Fruit fly (Drosophila melanogaster) Kc167 (cell line): ENCODE measurements around the gene js.

Source experiments
- h ChIP-seq: fragments of >200 bp; optimal IDR thresholded peaks from 3 replicates; lab custom pipeline; 2018; ENCODE audit warnings: missing external identifiers
- insv ChIP-seq: fragments of >200 bp; optimal IDR thresholded peaks from 3 replicates; lab custom pipeline; 2018; ENCODE audit warnings: missing external identifiers
- psq ChIP-seq: fragments of >200 bp; optimal IDR thresholded peaks from 2 replicates; lab custom pipeline; 2017; ENCODE audit warnings: missing external identifiers
- ttk ChIP-seq: sonication (Bioruptor generic); optimal IDR thresholded peaks from 2 replicates; lab custom pipeline; 2017; ENCODE audit warnings: missing external identifiers

DNA sequence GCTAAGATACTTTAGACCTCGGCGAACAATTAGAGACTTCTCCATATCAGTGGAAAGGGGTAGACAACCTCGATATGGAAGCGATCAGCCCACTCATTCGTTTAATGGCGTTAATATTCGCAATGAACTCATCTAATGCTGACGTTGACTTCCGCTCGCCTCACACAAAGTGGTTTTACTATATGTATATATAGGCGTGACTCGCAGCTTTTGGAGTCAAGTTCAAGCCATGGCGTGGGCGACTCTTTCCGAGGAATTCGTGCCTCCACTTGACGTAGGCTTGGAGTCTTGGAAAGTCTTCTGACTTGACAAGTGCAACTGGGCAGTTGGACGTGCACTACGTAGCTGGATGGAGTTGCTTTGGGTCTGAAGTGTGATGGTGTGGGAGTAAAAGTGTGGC, 14.4 kb downstream of the js start:
- TF ChIP-seq insv (lab: Kevin White, UChicago) (no peak), h (lab: Kevin White, UChicago) (no peak), ttk (no peak), psq (lab: Kevin White, UChicago) (no peak)
